Worm (Caenorhabditis elegans) whole organism, early embryonic: ENCODE measurements around the gene prx-6.

Experiments
- ama-1 ChIP-seq: fragments of 150-350 bp; optimal IDR thresholded peaks from 2 replicates; lab custom pipeline; 2014
- flt-1 ChIP-seq: fragments of 200-800 bp; sonication (Bioruptor generic); IDR thresholded peaks from 2 replicates; pipeline ENCODE4 v1.3.6; 2022; ENCODE audit warnings: missing genetic modification characterization, missing compliant biosample characterization

- no peak for TF ChIP-seq ama-1 (lab: Kevin White, UChicago)
- TF ChIP-seq flt-1 (GFP tag; lab: Robert Waterston, UW): no peak
Measured at ce11 chrV:4742190-4742589, 22.3 kb upstream of the prx-6 start, which contains the start of gene ugt-61.
